Worm (Caenorhabditis elegans) whole organism, L3 larva: Measurements from ENCODE around the gene ras-2.

Experiments
- egl-27 ChIP-seq: sonication (generic microtip); optimal IDR thresholded peaks from 4 replicates; lab custom pipeline; 2017; ENCODE audit warnings: missing biosample characterization, missing genetic modification reagents, missing genetic modification characterization
- elt-3 ChIP-seq, 3 experiments: fragments of 150-350 bp in 1 of 3; sonication (generic microtip) in 2 of 3; optimal IDR thresholded peaks; 2 replicates in 2 of 3; 4 replicates in 1 of 3; lab custom pipeline; 2014 to 2017; ENCODE audit warnings: missing biosample characterization in 3 of 3, missing genetic modification characterization in 3 of 3
- fos-1 ChIP-seq: fragments of 150-350 bp; optimal IDR thresholded peaks from 2 replicates; lab custom pipeline; 2014; ENCODE audit warnings: missing biosample characterization, missing genetic modification characterization
- jun-1 ChIP-seq: fragments of 150-350 bp; optimal IDR thresholded peaks from 2 replicates; lab custom pipeline; 2014; ENCODE audit warnings: missing biosample characterization, missing genetic modification reagents, missing genetic modification characterization
- nhr-237 ChIP-seq: fragments of 150-350 bp; optimal IDR thresholded peaks from 2 replicates; lab custom pipeline; 2014; ENCODE audit warnings: missing biosample characterization, missing genetic modification characterization
- pha-4 ChIP-seq: fragments of 150-350 bp; optimal IDR thresholded peaks from 2 replicates; lab custom pipeline; 2014; ENCODE audit warnings: missing biosample characterization, missing genetic modification reagents, missing genetic modification characterization
- pqm-1 ChIP-seq: fragments of 150-350 bp; optimal IDR thresholded peaks from 2 replicates; lab custom pipeline; 2017; ENCODE audit warnings: missing biosample characterization, missing genetic modification characterization, inconsistent platforms
- skn-1 ChIP-seq: fragments of 150-350 bp; optimal IDR thresholded peaks from 2 replicates; lab custom pipeline; 2014; ENCODE audit warnings: missing biosample characterization, missing genetic modification characterization
- unc-39 ChIP-seq: sonication (generic microtip); optimal IDR thresholded peaks from 4 replicates; lab custom pipeline; 2017; ENCODE audit warnings: missing biosample characterization, missing genetic modification characterization

ce11 chrIII:4745934-4746333, 6.1 kb upstream of the ras-2 start, which contains the start of gene F17C8.6:
- TF ChIP-seq pqm-1 (tag; lab: Kevin White, UChicago) (no peak), pha-4 (no peak), nhr-237 (tag; lab: Kevin White, UChicago) (no peak), unc-39 (tag; lab: Kevin White, UChicago) (no peak), fos-1 (no peak), jun-1 (tag; lab: Kevin White, UChicago) (no peak), elt-3 (tag; optimal IDR thresholded peaks at IDR 0.05; lab: Kevin White, UChicago) (no peak), skn-1 (tag; lab: Kevin White, UChicago) (no peak), egl-27 (no peak)
